Worm (Caenorhabditis elegans) whole organism, L4/young adult: ENCODE data around the gene C12D8.21.

ENCODE experiments used
- W03F9.2 ChIP-seq: fragments of 150-350 bp; optimal IDR thresholded peaks from 2 replicates; lab custom pipeline; 2014; ENCODE audit warnings: missing biosample characterization, missing genetic modification characterization
- dao-5 ChIP-seq: sonication (generic microtip); optimal IDR thresholded peaks from 2 replicates; lab custom pipeline; 2016; ENCODE audit warnings: missing genotype, missing genetic modification characterization, moderate library complexity, missing compliant biosample characterization

- TF ChIP-seq dao-5 (tag; lab: Kevin White, UChicago) (no peak), W03F9.2 (no peak)
Measured at ce11 chrV:10249515-10249914, 8.5 kb upstream of the C12D8.21 start.
